Worm (Caenorhabditis elegans): ENCODE data around the gene pro-1.
A peak's percentile ranks its signal among the peaks of the same experiment; 100 is the strongest.

The pro-1 gene

ce11 chrII:10547803-10548693, 6.3 kb upstream of the pro-1 start:
- TF ChIP-seq ceh-31 (tag; optimal IDR thresholded peaks at IDR 0.05) (peak; percentile 10), hlh-30 (tag; optimal IDR thresholded peaks at IDR 0.05; ENCODE audit: insufficient read depth) (peak; percentile 92), elt-2 (tag; optimal IDR thresholded peaks at IDR 0.05) (peak; percentile 39), eyg-1 (tag; optimal IDR thresholded peaks at IDR 0.05) (no peak)

ce11 chrII:10547311-10547710, 5.5 kb upstream of the pro-1 start:
- TF ChIP-seq tbx-7 (tag; optimal IDR thresholded peaks at IDR 0.05): peak; percentile 24
- TF ChIP-seq lin-11 (tag; optimal IDR thresholded peaks at IDR 0.05): no peak
- peak; percentile 12 for TF ChIP-seq elt-4 (tag; optimal IDR thresholded peaks at IDR 0.05)
- no peak for TF ChIP-seq ceh-18 (tag; optimal IDR thresholded peaks at IDR 0.05)
- no peak for TF ChIP-seq pros-1 (tag; optimal IDR thresholded peaks at IDR 0.05)
- TF ChIP-seq unc-86 (tag; optimal IDR thresholded peaks at IDR 0.05): no peak
- TF ChIP-seq ceh-9 (tag; optimal IDR thresholded peaks at IDR 0.05): no peak
- peak; percentile 11 for TF ChIP-seq hlh-6 (tag; optimal IDR thresholded peaks at IDR 0.05)
- TF ChIP-seq nhr-232 (tag; optimal IDR thresholded peaks at IDR 0.05): no peak
- TF ChIP-seq ceh-48 (tag; optimal IDR thresholded peaks at IDR 0.05): no peak
- TF ChIP-seq ceh-30 (tag; optimal IDR thresholded peaks at IDR 0.05): no peak
- no peak for TF ChIP-seq hlh-13 (GFP tag; optimal IDR thresholded peaks at IDR 0.05)
- no peak for TF ChIP-seq eyg-1 (tag; optimal IDR thresholded peaks at IDR 0.05)
- TF ChIP-seq unc-42 (tag; optimal IDR thresholded peaks at IDR 0.05): no peak
- TF ChIP-seq pha-4 (tag; optimal IDR thresholded peaks at IDR 0.05): no peak
- TF ChIP-seq pat-9 (tag; optimal IDR thresholded peaks at IDR 0.05): no peak
- no peak for TF ChIP-seq madf-2 (tag; optimal IDR thresholded peaks at IDR 0.05)
- no peak for TF ChIP-seq ceh-2 (tag; optimal IDR thresholded peaks at IDR 0.05)
- TF ChIP-seq mec-3 (tag; optimal IDR thresholded peaks at IDR 0.05; ENCODE audit: borderline replicate concordance): no peak
- TF ChIP-seq ets-4 (tag; optimal IDR thresholded peaks at IDR 0.05): no peak
- TF ChIP-seq sox-4 (tag; optimal IDR thresholded peaks at IDR 0.05): no peak
- TF ChIP-seq gmeb-2 (tag; optimal IDR thresholded peaks at IDR 0.05): no peak
- TF ChIP-seq npax-4 (tag; optimal IDR thresholded peaks at IDR 0.05): no peak
- no peak for TF ChIP-seq elt-2 (tag; optimal IDR thresholded peaks at IDR 0.05)
- TF ChIP-seq K02D7.2 (tag; optimal IDR thresholded peaks at IDR 0.05): no peak
- peak; percentile 26 for TF ChIP-seq hlh-8 (tag; optimal IDR thresholded peaks at IDR 0.05)
- TF ChIP-seq ref-2 (tag; optimal IDR thresholded peaks at IDR 0.05): no peak
- TF ChIP-seq ceh-34 (tag; optimal IDR thresholded peaks at IDR 0.05): no peak
- TF ChIP-seq lim-6 (tag; optimal IDR thresholded peaks at IDR 0.05): peak; percentile 17
- TF ChIP-seq ama-1 (optimal IDR thresholded peaks at IDR 0.05): no peak
- no peak for TF ChIP-seq fkh-10 (GFP tag; optimal IDR thresholded peaks at IDR 0.05)
- no peak for TF ChIP-seq ceh-19 (GFP tag; optimal IDR thresholded peaks at IDR 0.05)
- no peak for TF ChIP-seq pqm-1 (tag; optimal IDR thresholded peaks at IDR 0.05)
- TF ChIP-seq ztf-16 (tag; optimal IDR thresholded peaks at IDR 0.05): no peak
- no peak for TF ChIP-seq odd-2 (tag; optimal IDR thresholded peaks at IDR 0.05)
- no peak for TF ChIP-seq ceh-45 (GFP tag; IDR thresholded peaks at IDR 0.05)
- TF ChIP-seq ceh-31 (tag; optimal IDR thresholded peaks at IDR 0.05): no peak

ce11 chrII:10546784-10547087, 4.9 kb upstream of the pro-1 start:
- peak; percentile 79 for TF ChIP-seq unc-55 (GFP tag; optimal IDR thresholded peaks at IDR 0.05)
- TF ChIP-seq eyg-1 (tag; optimal IDR thresholded peaks at IDR 0.05): no peak
